Worm (Caenorhabditis elegans) whole organism, L1 larva: ENCODE measurements around the gene C14C11.7.
A peak's percentile ranks its signal among the peaks of the same experiment; 100 is the strongest.

Source experiments
- C16A3.4 ChIP-seq: fragments of 150-350 bp; optimal IDR thresholded peaks from 2 replicates; lab custom pipeline; 2014; ENCODE audit warnings: missing biosample characterization, missing genetic modification characterization
- C34B4.2 ChIP-seq: sonication (generic microtip); optimal IDR thresholded peaks from 2 replicates; lab custom pipeline; 2017; ENCODE audit warnings: mild to moderate bottlenecking, missing genetic modification characterization, missing compliant biosample characterization
- alr-1 ChIP-seq: fragments of 200-800 bp; sonication (Bioruptor generic); optimal IDR thresholded peaks from 2 replicates; lab custom pipeline; 2018; ENCODE audit warnings: borderline replicate concordance, mild to moderate bottlenecking, missing genetic modification characterization, missing compliant biosample characterization
- aly-2 ChIP-seq: fragments of 150-350 bp; optimal IDR thresholded peaks from 2 replicates; lab custom pipeline; 2014; ENCODE audit warnings: missing biosample characterization, missing genetic modification characterization
- blmp-1 ChIP-seq: fragments of 150-350 bp; optimal IDR thresholded peaks from 2 replicates; lab custom pipeline; 2014; ENCODE audit warnings: missing biosample characterization, missing genetic modification characterization
- ceh-63 ChIP-seq: fragments of 200-800 bp; sonication (Bioruptor generic); optimal IDR thresholded peaks from 2 replicates; lab custom pipeline; 2018; ENCODE audit warnings: mild to moderate bottlenecking, missing genetic modification characterization, missing compliant biosample characterization
- ceh-82 ChIP-seq, 3 experiments: fragments of 150-350 bp in 1 of 3; sonication (generic microtip) in 2 of 3; optimal IDR thresholded peaks; 2 replicates each; lab custom pipeline; 2014 to 2017; ENCODE audit warnings: missing biosample characterization in 3 of 3, missing genetic modification characterization in 3 of 3
- dsc-1 ChIP-seq: sonication (generic microtip); optimal IDR thresholded peaks from 2 replicates; lab custom pipeline; 2016; ENCODE audit warnings: mild to moderate bottlenecking, missing genetic modification characterization, missing compliant biosample characterization
- efl-1 ChIP-seq, 4 experiments: fragments of 150-350 bp; optimal IDR thresholded peaks in 3 of 4; peaks in 1 of 4; 1 replicate in 1 of 4; 2 replicates in 3 of 4; lab custom pipeline; 2014; ENCODE audit warnings: missing biosample characterization in 2 of 4, missing genetic modification characterization in 2 of 4, missing genetic modification reagents in 2 of 4
- egl-27 ChIP-seq, 2 experiments: fragments of 150-350 bp in 1 of 2; sonication (generic microtip); optimal IDR thresholded peaks; 3 replicates each; lab custom pipeline; 2017 to 2018; ENCODE audit warnings: missing biosample characterization in 2 of 2, missing genetic modification characterization in 2 of 2, missing genetic modification reagents in 2 of 2
- ets-5 ChIP-seq: fragments of 200-800 bp; sonication (Bioruptor generic); IDR thresholded peaks from 2 replicates; pipeline ENCODE4 v1.3.6; 2022; ENCODE audit warnings: missing genetic modification characterization, missing compliant biosample characterization
- grh-1 ChIP-seq: fragments of 200-800 bp; sonication (Bioruptor generic); IDR thresholded peaks from 2 replicates; pipeline ENCODE4 v1.3.6; 2022; ENCODE audit warnings: missing genetic modification reagents, missing genetic modification characterization, missing compliant biosample characterization
- hlh-4 ChIP-seq: sonication (generic microtip); optimal IDR thresholded peaks from 2 replicates; lab custom pipeline; 2016; ENCODE audit warnings: mild to moderate bottlenecking, missing genetic modification characterization, missing compliant biosample characterization
- hpl-2 ChIP-seq: fragments of 150-350 bp; optimal IDR thresholded peaks from 2 replicates; lab custom pipeline; 2014; ENCODE audit warnings: missing biosample characterization, missing genetic modification reagents, missing genetic modification characterization
- lin-14 ChIP-seq: fragments of 200-800 bp; sonication (Bioruptor generic); optimal IDR thresholded peaks from 2 replicates; lab custom pipeline; 2018; ENCODE audit warnings: mild to moderate bottlenecking, missing genetic modification characterization, moderate library complexity, missing compliant biosample characterization
- lin-15B ChIP-seq: fragments of 150-350 bp; sonication (generic microtip); optimal IDR thresholded peaks from 3 replicates; lab custom pipeline; 2014; ENCODE audit warnings: missing biosample characterization, missing genetic modification characterization
- lin-39 ChIP-seq: fragments of 150-350 bp; optimal IDR thresholded peaks from 2 replicates; lab custom pipeline; 2014; ENCODE audit warnings: missing biosample characterization, missing genetic modification reagents, missing genetic modification characterization
- lir-3 ChIP-seq: sonication (generic microtip); optimal IDR thresholded peaks from 2 replicates; lab custom pipeline; 2016; ENCODE audit warnings: mild to moderate bottlenecking, missing genetic modification characterization, moderate library complexity, missing compliant biosample characterization; ENCODE audit not compliant: poor library complexity
- lsy-2 ChIP-seq, 2 experiments: fragments of 150-350 bp; optimal IDR thresholded peaks; 2 replicates each; lab custom pipeline; 2014; ENCODE audit warnings: missing biosample characterization in 2 of 2, missing genetic modification characterization in 2 of 2
- mab-9 ChIP-seq: fragments of 200-800 bp; sonication (Bioruptor generic); IDR thresholded peaks from 2 replicates; pipeline ENCODE4 v1.3.6; 2022; ENCODE audit warnings: missing genetic modification reagents, missing genetic modification characterization, missing compliant biosample characterization
- nhr-19 ChIP-seq: fragments of 200-800 bp; sonication (Bioruptor generic); conservative IDR thresholded peaks from 2 replicates; pipeline ENCODE4 v1.3.6; 2022; ENCODE audit warnings: missing genetic modification characterization, missing compliant biosample characterization
- nhr-20 ChIP-seq: sonication (generic microtip); optimal IDR thresholded peaks from 2 replicates; lab custom pipeline; 2016; ENCODE audit warnings: mild to moderate bottlenecking, missing genetic modification characterization, missing compliant biosample characterization
- nhr-28 ChIP-seq: fragments of 150-350 bp; optimal IDR thresholded peaks from 2 replicates; lab custom pipeline; 2014; ENCODE audit warnings: missing biosample characterization, missing genetic modification characterization
- nhr-47 ChIP-seq: sonication (generic microtip); optimal IDR thresholded peaks from 2 replicates; lab custom pipeline; 2016; ENCODE audit warnings: mild to moderate bottlenecking, missing genetic modification characterization, moderate library complexity, missing compliant biosample characterization
- nhr-71 ChIP-seq: sonication (generic microtip); optimal IDR thresholded peaks from 2 replicates; lab custom pipeline; 2016; ENCODE audit warnings: mild to moderate bottlenecking, missing genetic modification characterization, moderate library complexity, missing compliant biosample characterization
- nhr-77 ChIP-seq: fragments of 150-350 bp; optimal IDR thresholded peaks from 2 replicates; lab custom pipeline; 2014; ENCODE audit warnings: missing biosample characterization, missing genetic modification characterization
- nhr-84 ChIP-seq: sonication (generic microtip); optimal IDR thresholded peaks from 2 replicates; lab custom pipeline; 2017; ENCODE audit warnings: missing biosample characterization, missing genetic modification characterization
- pax-3 ChIP-seq: fragments of 200-800 bp; sonication (Bioruptor generic); optimal IDR thresholded peaks from 2 replicates; lab custom pipeline; 2018; ENCODE audit warnings: mild to moderate bottlenecking, missing genetic modification characterization, moderate library complexity, missing compliant biosample characterization
- rnt-1 ChIP-seq: sonication (generic microtip); optimal IDR thresholded peaks from 2 replicates; lab custom pipeline; 2016; ENCODE audit warnings: mild to moderate bottlenecking, missing genetic modification characterization, moderate library complexity, missing compliant biosample characterization
- skn-1 ChIP-seq: fragments of 150-350 bp; optimal IDR thresholded peaks from 2 replicates; lab custom pipeline; 2014; ENCODE audit warnings: missing biosample characterization, missing genetic modification characterization
- snu-23 ChIP-seq: sonication (generic microtip); optimal IDR thresholded peaks from 2 replicates; lab custom pipeline; 2016; ENCODE audit warnings: missing genetic modification characterization, missing compliant biosample characterization
- sptf-1 ChIP-seq: fragments of 150-350 bp; optimal IDR thresholded peaks from 2 replicates; lab custom pipeline; 2014; ENCODE audit warnings: missing biosample characterization, missing genetic modification characterization
- swsn-7 ChIP-seq: sonication (generic microtip); optimal IDR thresholded peaks from 2 replicates; lab custom pipeline; 2016; ENCODE audit warnings: missing genetic modification characterization, missing compliant biosample characterization
- unc-30 ChIP-seq: sonication (generic microtip); optimal IDR thresholded peaks from 2 replicates; lab custom pipeline; 2017; ENCODE audit warnings: missing biosample characterization, missing genetic modification characterization
- unc-62 ChIP-seq: fragments of 150-350 bp; optimal IDR thresholded peaks from 2 replicates; lab custom pipeline; 2014; ENCODE audit warnings: missing biosample characterization, missing genetic modification reagents, missing genetic modification characterization
- unc-86 ChIP-seq: sonication (generic microtip); optimal IDR thresholded peaks from 2 replicates; lab custom pipeline; 2016; ENCODE audit warnings: missing genetic modification characterization, missing compliant biosample characterization
- vab-15 ChIP-seq: sonication (generic microtip); optimal IDR thresholded peaks from 2 replicates; lab custom pipeline; 2017; ENCODE audit warnings: missing genotype, mild to moderate bottlenecking, missing genetic modification characterization, missing compliant biosample characterization
- xbp-1 ChIP-seq: sonication (generic microtip); optimal IDR thresholded peaks from 2 replicates; lab custom pipeline; 2016; ENCODE audit warnings: missing genetic modification characterization, missing compliant biosample characterization
- zip-4 ChIP-seq: fragments of 200-800 bp; sonication (Bioruptor generic); optimal IDR thresholded peaks from 2 replicates; lab custom pipeline; 2018; ENCODE audit warnings: mild to moderate bottlenecking, missing genetic modification characterization, moderate library complexity, missing compliant biosample characterization

The C14C11.7 gene

DNA sequence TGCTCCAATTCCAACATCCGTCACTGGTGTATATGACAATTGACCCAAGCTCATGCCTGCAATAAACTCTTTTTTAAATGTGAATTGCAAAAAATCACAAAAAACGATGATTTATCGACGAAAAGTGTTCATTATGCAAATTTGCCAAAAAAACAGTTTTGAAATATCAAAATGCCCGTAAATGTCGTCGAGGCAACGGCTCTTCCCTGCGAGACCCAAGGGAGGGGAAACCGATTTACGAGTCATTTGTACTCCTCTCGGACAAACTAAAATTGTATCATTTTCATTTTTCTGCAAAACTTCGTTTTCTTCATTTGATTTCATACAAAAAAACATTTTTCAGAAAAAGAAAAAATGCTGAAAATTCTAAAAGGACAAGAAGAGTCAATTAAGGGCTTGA lies 18.6 kb upstream of the C14C11.7 start, which contains the start of the genes hmgs-1 and F25B4.4 (continued):
- no peak for TF ChIP-seq unc-62 (GFP tag; lab: Kevin White, UChicago)
- TF ChIP-seq lin-14 (GFP tag; lab: Kevin White, UChicago) = peak; percentile 93
- peak; percentile 95 for TF ChIP-seq nhr-71 (tag; lab: Kevin White, UChicago)
- peak; percentile 71 for TF ChIP-seq hpl-2 (GFP tag; lab: Kevin White, UChicago)
- TF ChIP-seq mab-9 (GFP tag; lab: Robert Waterston, UW) = peak; percentile 72
- peak; percentile 84 for TF ChIP-seq skn-1 (tag; lab: Kevin White, UChicago)
- TF ChIP-seq snu-23 (GFP tag; lab: Kevin White, UChicago) = peak; percentile 96
- TF ChIP-seq lsy-2 (tag; optimal IDR thresholded peaks at IDR 0.05; lab: Kevin White, UChicago) = peak; percentile 93 to 95
- peak; percentile 87 to 94 (median 92) for TF ChIP-seq ceh-82 (tag; optimal IDR thresholded peaks at IDR 0.05; lab: Kevin White, UChicago)
- TF ChIP-seq lir-3 = peak; percentile 76
- TF ChIP-seq pax-3 (tag; lab: Kevin White, UChicago) = peak; percentile 82
- TF ChIP-seq nhr-84 = no peak
- TF ChIP-seq nhr-47 = peak; percentile 94
- peak in 1 of 2 experiments; percentile 28 for TF ChIP-seq egl-27 (tag; optimal IDR thresholded peaks at IDR 0.05; lab: Kevin White, UChicago)
- TF ChIP-seq blmp-1 (tag; lab: Kevin White, UChicago) = no peak
- no peak for TF ChIP-seq C34B4.2 (tag; lab: Kevin White, UChicago)
- TF ChIP-seq efl-1 (optimal IDR thresholded peaks at IDR 0.05; lab: Kevin White, UChicago) = peak; percentile 92 to 93
- TF ChIP-seq efl-1 (GFP tag; optimal IDR thresholded peaks at IDR 0.05 in 1 of 2; lab: Kevin White, UChicago) = peak; percentile 82 to 98
- peak; percentile 75 for TF ChIP-seq grh-1 (GFP tag; lab: Robert Waterston, UW)
- TF ChIP-seq lin-15B = peak; percentile 92
- no peak for TF ChIP-seq nhr-28 (tag; lab: Kevin White, UChicago)
- TF ChIP-seq unc-30 (tag; lab: Kevin White, UChicago) = no peak
- TF ChIP-seq dsc-1 (tag; lab: Kevin White, UChicago) = peak; percentile 89
- no peak for TF ChIP-seq ets-5 (GFP tag; lab: Robert Waterston, UW)
- peak; percentile 92 for TF ChIP-seq vab-15 (tag; lab: Kevin White, UChicago)
- TF ChIP-seq aly-2 = peak; percentile 89
- TF ChIP-seq sptf-1 = no peak
- peak; percentile 94 for TF ChIP-seq rnt-1 (tag; lab: Kevin White, UChicago)
- no peak for TF ChIP-seq ceh-63 (GFP tag; lab: Kevin White, UChicago)
- peak; percentile 93 for TF ChIP-seq xbp-1 (tag; lab: Kevin White, UChicago)
- peak; percentile 84 for TF ChIP-seq lin-39 (tag; lab: Kevin White, UChicago)
- TF ChIP-seq nhr-19 (GFP tag; lab: Robert Waterston, UW) = peak; percentile 90
- no peak for TF ChIP-seq alr-1
- TF ChIP-seq nhr-20 (tag; lab: Kevin White, UChicago) = peak; percentile 94
- peak; percentile 90 for TF ChIP-seq swsn-7
- TF ChIP-seq C16A3.4 = peak; percentile 90
- no peak for TF ChIP-seq hlh-4 (tag; lab: Kevin White, UChicago)
- peak; percentile 90 for TF ChIP-seq unc-86 (tag; lab: Kevin White, UChicago)

ce11 chrV:5682530-5682929 lies 16.6 kb upstream of the C14C11.7 start, which contains the start of gene prp-39:
TSS of gene prp-39 (minus strand) at chrV:5682630.
- TF ChIP-seq efl-1 (optimal IDR thresholded peaks at IDR 0.05; lab: Kevin White, UChicago) = no peak
- peak in 1 of 2 experiments; percentile 72 for TF ChIP-seq efl-1 (GFP tag; optimal IDR thresholded peaks at IDR 0.05 in 1 of 2; lab: Kevin White, UChicago)
- TF ChIP-seq nhr-77 (tag; lab: Kevin White, UChicago) = no peak
- no peak for TF ChIP-seq ceh-63 (GFP tag; lab: Kevin White, UChicago)

ce11 chrV:5677947-5678346 lies 12.1 kb upstream of the C14C11.7 start:
- TF ChIP-seq efl-1 (optimal IDR thresholded peaks at IDR 0.05; lab: Kevin White, UChicago) (no peak), efl-1 (GFP tag; optimal IDR thresholded peaks at IDR 0.05 in 1 of 2; lab: Kevin White, UChicago) (peak in 1 of 2 experiments; percentile 68), zip-4 (GFP tag; lab: Kevin White, UChicago) (no peak)
